Fruit fly (Drosophila melanogaster) whole organism, adult: ENCODE results near the gene Exo70.

Experiments
- CG11617 ChIP-seq: fragments of 200-800 bp; sonication (Bioruptor generic); optimal IDR thresholded peaks from 2 replicates; lab custom pipeline; 2017; ENCODE audit warnings: mild to moderate bottlenecking, missing biosample characterization, missing genetic modification reagents, missing genetic modification characterization
- CG12768 ChIP-seq: fragments of 200-800 bp; sonication (Bioruptor generic); optimal IDR thresholded peaks from 2 replicates; lab custom pipeline; 2017; ENCODE audit warnings: missing biosample characterization, missing genetic modification characterization, mild to moderate bottlenecking, moderate library complexity, missing genetic modification reagents
- CG14711 ChIP-seq: fragments of 200-800 bp; sonication (Bioruptor generic); optimal IDR thresholded peaks from 2 replicates; lab custom pipeline; 2018; ENCODE audit warnings: missing biosample characterization, mild to moderate bottlenecking, missing genetic modification characterization, moderate library complexity
- CG1620 ChIP-seq: fragments of 200-800 bp; sonication (Bioruptor generic); optimal IDR thresholded peaks from 2 replicates; lab custom pipeline; 2016; ENCODE audit warnings: missing biosample characterization, missing genetic modification characterization
- CG33017 ChIP-seq: fragments of 200-800 bp; sonication (Bioruptor generic); optimal IDR thresholded peaks from 2 replicates; lab custom pipeline; 2018; ENCODE audit warnings: missing biosample characterization, mild to moderate bottlenecking, missing genetic modification characterization, moderate library complexity
- CG5204 ChIP-seq: fragments of 200-800 bp; sonication (Bioruptor generic); optimal IDR thresholded peaks from 2 replicates; lab custom pipeline; 2016; ENCODE audit warnings: missing biosample characterization, missing genetic modification characterization
- CG7045 ChIP-seq: fragments of 200-800 bp; sonication (Bioruptor generic); optimal IDR thresholded peaks from 2 replicates; lab custom pipeline; 2017; ENCODE audit warnings: missing biosample characterization, mild to moderate bottlenecking, missing genetic modification characterization
- CG7101 ChIP-seq: fragments of 200-800 bp; sonication (Bioruptor generic); optimal IDR thresholded peaks from 2 replicates; lab custom pipeline; 2018; ENCODE audit warnings: missing biosample characterization, mild to moderate bottlenecking, missing genetic modification characterization, moderate library complexity
- Clk ChIP-seq: fragments of 200-800 bp; sonication (Bioruptor generic); optimal IDR thresholded peaks from 2 replicates; lab custom pipeline; 2017; ENCODE audit warnings: missing biosample characterization, missing genetic modification characterization
- Crg-1 ChIP-seq: fragments of 200-800 bp; sonication (Bioruptor generic); optimal IDR thresholded peaks from 2 replicates; lab custom pipeline; 2016; ENCODE audit warnings: missing biosample characterization, missing genetic modification characterization
- Hr96 ChIP-seq: fragments of 200-800 bp; sonication (Bioruptor generic); optimal IDR thresholded peaks from 2 replicates; lab custom pipeline; 2016; ENCODE audit warnings: missing biosample characterization, missing genetic modification characterization
- Mnt ChIP-seq: fragments of 200-800 bp; sonication (Bioruptor generic); optimal IDR thresholded peaks from 2 replicates; lab custom pipeline; 2016; ENCODE audit warnings: missing biosample characterization, mild to moderate bottlenecking, missing genetic modification characterization
- bab1 ChIP-seq: fragments of 200-800 bp; sonication (Bioruptor generic); optimal IDR thresholded peaks from 3 replicates; lab custom pipeline; 2019; ENCODE audit warnings: missing biosample characterization, mild to moderate bottlenecking, missing genetic modification characterization, moderate library complexity
- cic ChIP-seq: fragments of 200-800 bp; sonication (Bioruptor generic); optimal IDR thresholded peaks from 2 replicates; lab custom pipeline; 2017; ENCODE audit warnings: missing biosample characterization, mild to moderate bottlenecking, missing genetic modification characterization, moderate library complexity
- cnc ChIP-seq, 2 experiments: fragments of >200 bp; optimal IDR thresholded peaks; 2 replicates each; lab custom pipeline; 2017
- kay ChIP-seq: fragments of 200-800 bp; sonication (Bioruptor generic); peaks from one replicate; lab custom pipeline; 2016; ENCODE audit warnings: missing biosample characterization, missing genetic modification characterization, borderline replicate concordance
- ovo ChIP-seq: fragments of 200-800 bp; sonication (Bioruptor generic); optimal IDR thresholded peaks from 2 replicates; lab custom pipeline; 2016; ENCODE audit warnings: missing biosample characterization, missing genetic modification characterization
- pad ChIP-seq: fragments of 200-800 bp; sonication (Bioruptor generic); optimal IDR thresholded peaks from 3 replicates; lab custom pipeline; 2017; ENCODE audit warnings: missing biosample characterization, missing genetic modification characterization, mild to moderate bottlenecking, moderate library complexity, missing genetic modification reagents
- tj ChIP-seq: fragments of 200-800 bp; sonication (Bioruptor generic); optimal IDR thresholded peaks from 3 replicates; lab custom pipeline; 2017; ENCODE audit warnings: missing biosample characterization, mild to moderate bottlenecking, missing genetic modification characterization, moderate library complexity
- toe ChIP-seq: fragments of 200-800 bp; sonication (Bioruptor generic); optimal IDR thresholded peaks from 2 replicates; lab custom pipeline; 2016; ENCODE audit warnings: missing biosample characterization, missing genetic modification characterization

Gene Exo70

dm6 chr3L:8457866-8458766 lies 46.5 kb downstream of the Exo70 start:
- TF ChIP-seq CG14711 (tag; lab: Kevin White, UChicago) (peak; percentile 75), CG5204 (GFP tag; lab: Kevin White, UChicago) (peak; percentile 75), CG33017 (peak; percentile 80), Hr96 (GFP tag; lab: Kevin White, UChicago) (peak; percentile 61), kay (GFP tag; lab: Kevin White, UChicago) (no peak), CG11617 (peak; percentile 68), pad (no peak), CG12768 (GFP tag; lab: Kevin White, UChicago) (peak; percentile 59), Clk (GFP tag; lab: Kevin White, UChicago) (peak; percentile 14), bab1 (GFP tag; lab: Kevin White, UChicago) (peak; percentile 87), CG7101 (tag; lab: Kevin White, UChicago) (peak; percentile 82), Crg-1 (GFP tag; lab: Kevin White, UChicago) (no peak), CG7045 (GFP tag; lab: Kevin White, UChicago) (peak; percentile 72), Mnt (GFP tag; lab: Kevin White, UChicago) (peak; percentile 12), toe (GFP tag; lab: Kevin White, UChicago) (peak; percentile 47), CG1620 (GFP tag; lab: Kevin White, UChicago) (peak; percentile 39), cic (GFP tag; lab: Kevin White, UChicago) (peak; percentile 35), ovo (no peak), tj (GFP tag; lab: Kevin White, UChicago) (peak; percentile 48), cnc (optimal IDR thresholded peaks at IDR 0.05; lab: Kevin White, UChicago) (peak in 1 of 2 experiments; percentile 33)

dm6 chr3L:8458767-8459614 lies 47.3 kb downstream of the Exo70 start:
- TF ChIP-seq CG1620 (GFP tag; lab: Kevin White, UChicago) (no peak), CG14711 (tag; lab: Kevin White, UChicago) (no peak), pad (no peak), CG11617 (no peak), tj (GFP tag; lab: Kevin White, UChicago) (no peak), bab1 (GFP tag; lab: Kevin White, UChicago) (no peak), CG7101 (tag; lab: Kevin White, UChicago) (no peak), CG12768 (GFP tag; lab: Kevin White, UChicago) (no peak), Crg-1 (GFP tag; lab: Kevin White, UChicago) (no peak), cnc (optimal IDR thresholded peaks at IDR 0.05; lab: Kevin White, UChicago) (no peak), CG5204 (GFP tag; lab: Kevin White, UChicago) (no peak), CG7045 (GFP tag; lab: Kevin White, UChicago) (no peak)

dm6 chr3L:8459615-8460004 lies 48.0 kb downstream of the Exo70 start:
- TF ChIP-seq CG14711 (tag; lab: Kevin White, UChicago): no peak
- TF ChIP-seq tj (GFP tag; lab: Kevin White, UChicago): no peak
- TF ChIP-seq bab1 (GFP tag; lab: Kevin White, UChicago): no peak
- TF ChIP-seq CG5204 (GFP tag; lab: Kevin White, UChicago): no peak

dm6 chr3L:8460050-8460878 lies 48.6 kb downstream of the Exo70 start:
- TF ChIP-seq CG12768 (GFP tag; lab: Kevin White, UChicago): peak; percentile 50
- TF ChIP-seq tj (GFP tag; lab: Kevin White, UChicago): peak; percentile 59
- TF ChIP-seq Hr96 (GFP tag; lab: Kevin White, UChicago): peak; percentile 8
- TF ChIP-seq Mnt (GFP tag; lab: Kevin White, UChicago): no peak
- TF ChIP-seq cic (GFP tag; lab: Kevin White, UChicago): no peak

- TF ChIP-seq tj (GFP tag; lab: Kevin White, UChicago) (no peak), CG7045 (GFP tag; lab: Kevin White, UChicago) (no peak), CG33017 (no peak), kay (GFP tag; lab: Kevin White, UChicago) (no peak), toe (GFP tag; lab: Kevin White, UChicago) (no peak), pad (no peak), Crg-1 (GFP tag; lab: Kevin White, UChicago) (no peak), Hr96 (GFP tag; lab: Kevin White, UChicago) (no peak), CG12768 (GFP tag; lab: Kevin White, UChicago) (no peak), CG7101 (tag; lab: Kevin White, UChicago) (no peak), CG1620 (GFP tag; lab: Kevin White, UChicago) (no peak)
Observed at dm6 chr3L:8461229-8462004, 49.8 kb downstream of the Exo70 start.
